Fruit fly (Drosophila melanogaster): ENCODE data around the gene CG11360.

Gene CG11360

DNA sequence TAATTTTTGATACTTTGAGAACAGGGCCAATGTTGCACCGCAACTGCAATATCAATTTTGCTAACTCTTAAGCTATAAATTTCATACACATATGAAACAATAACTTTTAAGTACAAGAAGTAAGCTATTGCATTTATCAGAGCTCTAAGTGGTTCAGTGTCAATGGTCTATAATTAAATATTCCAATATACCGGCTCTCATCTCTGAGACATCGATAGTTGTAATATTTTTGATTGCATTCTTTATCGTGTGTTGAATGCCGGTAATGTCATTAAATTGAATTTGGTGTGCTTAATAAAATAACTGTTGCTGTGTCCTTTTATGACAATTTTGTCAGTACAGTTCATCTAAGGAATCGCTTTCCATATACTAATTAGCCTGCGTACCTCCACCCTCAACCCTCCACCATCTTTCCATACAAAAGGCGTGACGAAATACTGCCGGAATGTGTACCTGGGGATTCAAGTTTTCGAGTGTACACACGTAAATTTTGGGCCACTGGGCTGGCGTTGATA is at the start of gene CG11360:
Gene CG11360 (plus strand): TSS at position 238 of the 515 bp plus-strand sequence.
- TF ChIP-seq usp (GFP tag; optimal IDR thresholded peaks at IDR 0.05), result no peak
- TF ChIP-seq pan (optimal IDR thresholded peaks at IDR 0.05), result no peak
- no peak for TF ChIP-seq psq (optimal IDR thresholded peaks at IDR 0.05)
- TF ChIP-seq EcR (GFP tag; optimal IDR thresholded peaks at IDR 0.05), result no peak
- no peak for TF ChIP-seq CG8478 (optimal IDR thresholded peaks at IDR 0.05)
- no peak for TF ChIP-seq Dll (optimal IDR thresholded peaks at IDR 0.05)

DNA sequence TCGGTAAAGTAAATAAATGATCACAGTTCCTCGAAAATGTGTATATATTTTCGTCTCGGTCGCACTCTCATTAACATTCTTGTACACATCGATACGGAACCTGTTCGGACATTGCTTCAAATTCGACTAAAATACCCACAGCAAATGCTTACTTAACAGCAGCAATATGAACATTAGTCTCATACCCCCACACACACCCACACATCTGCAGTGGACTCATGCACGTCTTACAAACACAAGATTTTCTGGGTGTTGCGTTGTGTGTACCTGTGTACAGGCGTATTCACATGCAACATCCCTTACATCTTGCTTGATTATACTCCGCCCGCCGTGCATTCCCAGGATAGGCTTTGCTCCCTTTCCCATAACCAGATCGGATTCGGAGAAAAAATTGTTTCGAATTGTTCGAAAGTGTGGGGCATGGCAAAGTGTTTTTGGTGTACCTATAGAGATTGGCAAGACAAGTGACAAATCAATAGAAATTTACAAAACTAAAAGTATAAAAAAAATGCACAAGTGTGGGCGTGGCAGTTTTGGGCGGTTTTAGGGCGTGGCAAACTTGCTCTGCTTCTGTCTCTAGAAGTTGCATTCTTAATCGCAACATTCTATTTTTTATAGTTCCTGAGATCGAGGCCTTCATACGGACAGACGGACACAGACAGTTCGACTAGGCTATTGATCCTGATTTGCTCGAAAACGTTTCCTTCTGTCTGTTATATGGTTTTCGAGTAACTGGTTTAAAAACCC is 44.9 kb upstream of the CG11360 start, which contains the start of gene mav:
Gene mav (minus strand): TSS at position 134 of the 747 bp plus-strand sequence.
- TF ChIP-seq CG8478 (optimal IDR thresholded peaks at IDR 0.05) (no peak), pan (optimal IDR thresholded peaks at IDR 0.05) (no peak), EcR (GFP tag; optimal IDR thresholded peaks at IDR 0.05) (no peak), usp (GFP tag; optimal IDR thresholded peaks at IDR 0.05) (no peak), Dll (optimal IDR thresholded peaks at IDR 0.05) (no peak), psq (optimal IDR thresholded peaks at IDR 0.05) (no peak)

dm6 chr4:629391-629790 is 41.6 kb upstream of the CG11360 start, which contains the start of gene Gat:
Gene Gat (plus strand): TSS chr4:629691.
- TF ChIP-seq usp (GFP tag; optimal IDR thresholded peaks at IDR 0.05), result no peak
- TF ChIP-seq pan (optimal IDR thresholded peaks at IDR 0.05), result no peak
- TF ChIP-seq EcR (GFP tag; optimal IDR thresholded peaks at IDR 0.05), result no peak
- no peak for TF ChIP-seq CG8478 (optimal IDR thresholded peaks at IDR 0.05)
- TF ChIP-seq psq (optimal IDR thresholded peaks at IDR 0.05), result no peak
- no peak for TF ChIP-seq Dll (optimal IDR thresholded peaks at IDR 0.05)

DNA sequence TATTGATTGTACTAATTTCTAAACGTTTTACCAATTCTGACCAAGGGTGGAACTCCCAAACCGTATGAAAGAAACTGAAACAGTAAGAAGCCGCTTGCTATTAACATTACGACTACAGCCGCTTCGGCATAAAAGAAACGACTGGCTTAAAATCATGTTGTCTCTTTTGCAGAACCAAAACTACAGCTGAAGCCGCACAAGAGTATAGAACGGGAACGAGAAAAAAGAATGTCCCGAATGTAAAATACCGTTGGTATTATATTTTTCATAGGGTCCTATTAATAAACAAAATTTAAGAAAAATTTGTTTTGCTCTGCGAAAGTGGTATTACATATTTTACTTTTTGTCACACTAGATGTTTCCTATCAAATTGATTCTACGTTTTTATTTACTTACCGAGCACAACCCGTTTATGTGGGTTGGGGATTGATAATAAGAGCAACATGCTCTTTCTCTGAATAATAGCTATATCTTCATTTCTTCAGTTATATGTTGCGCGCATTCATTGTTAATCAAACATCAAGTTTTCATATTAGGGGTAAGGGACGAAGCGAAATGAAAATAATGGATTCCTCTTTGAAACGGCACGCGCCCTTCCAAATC is 24.4 kb upstream of the CG11360 start, which contains the start of gene Ekar:
Gene Ekar (minus strand): TSS at position 143 of the 603 bp plus-strand sequence.
- TF ChIP-seq CG8478 (optimal IDR thresholded peaks at IDR 0.05), result no peak
- no peak for TF ChIP-seq pan (optimal IDR thresholded peaks at IDR 0.05)
- no peak for TF ChIP-seq usp (GFP tag; optimal IDR thresholded peaks at IDR 0.05)
- no peak for TF ChIP-seq Dll (optimal IDR thresholded peaks at IDR 0.05)
- TF ChIP-seq psq (optimal IDR thresholded peaks at IDR 0.05), result no peak
- no peak for TF ChIP-seq EcR (GFP tag; optimal IDR thresholded peaks at IDR 0.05)

dm6 chr4:647388-647787 is 23.6 kb upstream of the CG11360 start:
- TF ChIP-seq EcR (GFP tag; optimal IDR thresholded peaks at IDR 0.05) (no peak), pan (optimal IDR thresholded peaks at IDR 0.05) (no peak), usp (GFP tag; optimal IDR thresholded peaks at IDR 0.05) (no peak), psq (optimal IDR thresholded peaks at IDR 0.05) (no peak), Dll (optimal IDR thresholded peaks at IDR 0.05) (no peak), CG8478 (optimal IDR thresholded peaks at IDR 0.05) (no peak)

- TF ChIP-seq CG8478 (optimal IDR thresholded peaks at IDR 0.05) (no peak), Dll (optimal IDR thresholded peaks at IDR 0.05) (no peak), usp (GFP tag; optimal IDR thresholded peaks at IDR 0.05) (no peak), pan (optimal IDR thresholded peaks at IDR 0.05) (no peak), EcR (GFP tag; optimal IDR thresholded peaks at IDR 0.05) (no peak), psq (optimal IDR thresholded peaks at IDR 0.05) (no peak)
Observed at dm6 chr4:659058-659588, 11.8 kb upstream of the CG11360 start.

DNA sequence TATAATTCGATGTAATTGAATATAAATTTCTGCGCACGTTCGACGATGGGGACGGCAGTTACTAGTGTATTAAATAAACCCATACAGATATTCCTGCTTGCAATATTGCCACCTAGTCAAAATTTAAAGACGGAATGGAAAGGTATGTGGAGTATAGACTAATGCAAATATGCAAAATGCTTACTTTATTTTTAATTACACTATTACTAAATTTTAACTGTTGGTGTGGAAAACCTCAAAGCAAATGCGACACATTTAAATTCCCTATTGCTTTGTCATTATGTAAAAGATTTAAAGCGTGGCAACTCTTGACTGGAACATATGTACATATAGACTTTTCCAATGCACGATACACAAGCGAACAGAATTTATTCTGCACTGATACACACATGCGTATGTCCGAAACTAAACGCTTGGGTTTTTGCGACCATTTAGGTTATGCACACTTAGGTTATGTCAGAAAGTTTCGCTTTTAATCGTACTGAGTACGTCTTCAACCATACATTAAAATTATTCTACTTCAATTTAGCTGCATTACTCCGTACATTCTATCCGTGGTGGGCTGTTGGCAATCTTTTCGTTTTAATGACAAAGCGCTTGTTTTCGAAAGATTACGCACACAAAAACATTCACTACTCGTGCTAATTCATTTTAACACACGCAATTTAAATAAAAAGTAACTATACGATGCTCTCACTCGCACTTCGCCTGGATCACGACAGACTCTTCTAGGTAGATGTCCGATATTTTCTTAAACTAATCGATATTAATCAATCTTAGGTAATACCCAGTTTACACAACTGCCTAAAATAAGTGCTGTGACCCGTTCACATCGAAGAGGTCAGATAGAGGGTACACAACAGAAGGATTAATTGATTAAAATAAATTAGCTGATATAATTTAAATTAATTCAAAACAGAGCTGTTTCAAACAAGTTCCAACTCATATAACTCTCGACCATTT is 10.8 kb upstream of the CG11360 start, which contains the start of gene gw:
Gene gw (minus strand): TSS at position 725 of the 963 bp plus-strand sequence.
- no peak for TF ChIP-seq CG8478 (optimal IDR thresholded peaks at IDR 0.05)

- TF ChIP-seq Dll (optimal IDR thresholded peaks at IDR 0.05), result no peak
- no peak for TF ChIP-seq pan (optimal IDR thresholded peaks at IDR 0.05)
- TF ChIP-seq EcR (GFP tag; optimal IDR thresholded peaks at IDR 0.05), result no peak
- TF ChIP-seq psq (optimal IDR thresholded peaks at IDR 0.05), result no peak
- no peak for TF ChIP-seq usp (GFP tag; optimal IDR thresholded peaks at IDR 0.05)
Observed at dm6 chr4:662101-662500, 8.8 kb upstream of the CG11360 start.

dm6 chr4:663055-663670 is 7.8 kb upstream of the CG11360 start, which contains the start of the genes CG46466 and Slip1:
Gene CG46466 (minus strand): TSS chr4:663124.
Gene Slip1 (plus strand): TSS chr4:663621.
- TF ChIP-seq psq (optimal IDR thresholded peaks at IDR 0.05) (no peak), usp (GFP tag; optimal IDR thresholded peaks at IDR 0.05) (no peak), CG8478 (optimal IDR thresholded peaks at IDR 0.05) (no peak), EcR (GFP tag; optimal IDR thresholded peaks at IDR 0.05) (no peak), pan (optimal IDR thresholded peaks at IDR 0.05) (no peak)

dm6 chr4:664277-664676 is 6.7 kb upstream of the CG11360 start:
- TF ChIP-seq pan (optimal IDR thresholded peaks at IDR 0.05), result no peak

Measured in whole organism.